Fruit fly (Drosophila melanogaster) whole organism, embryonic: Measurements from ENCODE around the gene stac.

Experiments used
- CG12744 ChIP-seq: fragments of 200-800 bp; sonication (Bioruptor generic); optimal IDR thresholded peaks from 2 replicates; lab custom pipeline; 2016; ENCODE audit warnings: missing biosample characterization, missing genetic modification characterization
- CG12942 ChIP-seq: fragments of 200-800 bp; sonication (Bioruptor generic); optimal IDR thresholded peaks from 3 replicates; lab custom pipeline; 2016; ENCODE audit warnings: missing biosample characterization, missing genetic modification characterization
- CG13624 ChIP-seq: fragments of 200-800 bp; sonication (Bioruptor generic); optimal IDR thresholded peaks from 2 replicates; lab custom pipeline; 2016; ENCODE audit warnings: missing biosample characterization, missing genetic modification characterization
- CG13894 ChIP-seq: fragments of 200-800 bp; sonication (Bioruptor generic); optimal IDR thresholded peaks from 3 replicates; lab custom pipeline; 2018; ENCODE audit warnings: missing biosample characterization, mild to moderate bottlenecking, missing genetic modification characterization, moderate library complexity
- CG14014 ChIP-seq: fragments of 200-800 bp; sonication (Bioruptor generic); IDR thresholded peaks from 2 replicates; pipeline ENCODE4 v1.3.6; 2022; ENCODE audit warnings: missing biosample characterization, missing genetic modification characterization
- CG15269 ChIP-seq: fragments of 200-800 bp; sonication (Bioruptor generic); optimal IDR thresholded peaks from 2 replicates; lab custom pipeline; 2018; ENCODE audit warnings: missing biosample characterization, mild to moderate bottlenecking, missing genetic modification characterization, moderate library complexity
- CG15601 ChIP-seq: fragments of 200-800 bp; sonication (Bioruptor generic); optimal IDR thresholded peaks from 3 replicates; lab custom pipeline; 2019; ENCODE audit warnings: missing biosample characterization, mild to moderate bottlenecking, missing genetic modification characterization, moderate library complexity
- CG16863 ChIP-seq: fragments of 200-800 bp; sonication (Bioruptor generic); optimal IDR thresholded peaks from 3 replicates; lab custom pipeline; 2016; ENCODE audit warnings: missing biosample characterization, missing genetic modification characterization
- CG17829 ChIP-seq: fragments of 200-800 bp; optimal IDR thresholded peaks from 2 replicates; lab custom pipeline; 2019; ENCODE audit warnings: missing biosample characterization, mild to moderate bottlenecking, missing genetic modification characterization, moderate library complexity
- CG2116 ChIP-seq: fragments of 200-800 bp; sonication (Bioruptor generic); optimal IDR thresholded peaks from 3 replicates; lab custom pipeline; 2018; ENCODE audit warnings: missing biosample characterization, mild to moderate bottlenecking, missing genetic modification characterization
- CG31365 ChIP-seq: fragments of 200-800 bp; sonication (Bioruptor generic); optimal IDR thresholded peaks from 2 replicates; lab custom pipeline; 2018; ENCODE audit warnings: missing biosample characterization, mild to moderate bottlenecking, missing genetic modification characterization
- CG3163 ChIP-seq: fragments of 200-800 bp; sonication (Bioruptor generic); optimal IDR thresholded peaks from 3 replicates; lab custom pipeline; 2016; ENCODE audit warnings: missing biosample characterization, missing genetic modification characterization
- CG32772 ChIP-seq: fragments of 200-800 bp; sonication (Bioruptor generic); IDR thresholded peaks from 2 replicates; pipeline ENCODE4 v1.3.6; 2022; ENCODE audit warnings: missing biosample characterization, missing genetic modification characterization
- CG33213 ChIP-seq: fragments of 200-800 bp; sonication (Bioruptor generic); optimal IDR thresholded peaks from 3 replicates; lab custom pipeline; 2016; ENCODE audit warnings: missing biosample characterization, missing genetic modification characterization
- CG33557 ChIP-seq: fragments of 200-800 bp; sonication (Bioruptor generic); optimal IDR thresholded peaks from 2 replicates; lab custom pipeline; 2019; ENCODE audit warnings: missing biosample characterization, mild to moderate bottlenecking, missing genetic modification characterization, moderate library complexity
- CG34376 ChIP-seq: fragments of 200-800 bp; sonication (Bioruptor generic); optimal IDR thresholded peaks from 2 replicates; lab custom pipeline; 2018; ENCODE audit warnings: missing biosample characterization, mild to moderate bottlenecking, missing genetic modification characterization
- CG4282 ChIP-seq: fragments of 200-800 bp; sonication (Bioruptor generic); optimal IDR thresholded peaks from 2 replicates; lab custom pipeline; 2016; ENCODE audit warnings: missing biosample characterization, missing genetic modification characterization
- CG5180 ChIP-seq: fragments of 200-800 bp; sonication (Bioruptor generic); optimal IDR thresholded peaks from 3 replicates; lab custom pipeline; 2017; ENCODE audit warnings: missing biosample characterization, missing genetic modification characterization, mild to moderate bottlenecking, moderate library complexity, missing genetic modification reagents
- CG5953 ChIP-seq: fragments of 200-800 bp; sonication (Bioruptor generic); IDR thresholded peaks from 2 replicates; pipeline ENCODE4 v1.3.6; 2022; ENCODE audit warnings: missing biosample characterization, missing genetic modification characterization
- CG6765 ChIP-seq: fragments of 200-800 bp; sonication (Bioruptor generic); optimal IDR thresholded peaks from 3 replicates; lab custom pipeline; 2017; ENCODE audit warnings: missing biosample characterization, mild to moderate bottlenecking, missing genetic modification characterization
- CG9609 ChIP-seq: fragments of 200-800 bp; sonication (Bioruptor generic); optimal IDR thresholded peaks from 3 replicates; lab custom pipeline; 2016; ENCODE audit warnings: missing biosample characterization, missing genetic modification characterization
- CoRest ChIP-seq: fragments of 200-800 bp; sonication (Bioruptor generic); optimal IDR thresholded peaks from 3 replicates; lab custom pipeline; 2018; ENCODE audit warnings: missing biosample characterization, mild to moderate bottlenecking, missing genetic modification characterization, moderate library complexity
- Deaf1 ChIP-seq: fragments of 200-800 bp; optimal IDR thresholded peaks from 3 replicates; lab custom pipeline; 2019; ENCODE audit warnings: missing biosample characterization, mild to moderate bottlenecking, missing genetic modification characterization, moderate library complexity
- Fer2 ChIP-seq: fragments of 200-800 bp; sonication (Bioruptor generic); optimal IDR thresholded peaks from 2 replicates; lab custom pipeline; 2018; ENCODE audit warnings: missing biosample characterization, mild to moderate bottlenecking, missing genetic modification characterization, moderate library complexity
- Fer3 ChIP-seq: fragments of 200-800 bp; sonication (Bioruptor generic); optimal IDR thresholded peaks from 2 replicates; lab custom pipeline; 2018; ENCODE audit warnings: missing biosample characterization, mild to moderate bottlenecking, missing genetic modification characterization, moderate library complexity
- GATAe ChIP-seq: fragments of 200-800 bp; sonication (Bioruptor generic); conservative IDR thresholded peaks from 2 replicates; pipeline ENCODE4 v1.3.6; 2022; ENCODE audit warnings: missing biosample characterization, missing genetic modification characterization
- HmgZ ChIP-seq: fragments of 200-800 bp; sonication (Bioruptor generic); optimal IDR thresholded peaks from 2 replicates; lab custom pipeline; 2018; ENCODE audit warnings: missing biosample characterization, mild to moderate bottlenecking, missing genetic modification characterization
- Hmr ChIP-seq: fragments of 200-800 bp; sonication (Bioruptor generic); optimal IDR thresholded peaks from 3 replicates; lab custom pipeline; 2017; ENCODE audit warnings: mild to moderate bottlenecking, missing biosample characterization, missing genetic modification reagents, missing genetic modification characterization
- Neu2 ChIP-seq: fragments of 200-800 bp; sonication (Bioruptor generic); optimal IDR thresholded peaks from 3 replicates; lab custom pipeline; 2016; ENCODE audit warnings: missing biosample characterization, missing genetic modification characterization, borderline replicate concordance
- Oli ChIP-seq: fragments of 200-800 bp; sonication (Bioruptor generic); optimal IDR thresholded peaks from 2 replicates; lab custom pipeline; 2018; ENCODE audit warnings: missing biosample characterization, mild to moderate bottlenecking, missing genetic modification characterization, moderate library complexity
- Poxn ChIP-seq: fragments of 200-800 bp; sonication (Bioruptor generic); IDR thresholded peaks from 2 replicates; pipeline ENCODE4 v1.3.6; 2022; ENCODE audit warnings: missing biosample characterization, missing genetic modification characterization
- Sin3A ChIP-seq: fragments of >200 bp; optimal IDR thresholded peaks from 2 replicates; lab custom pipeline; 2018
- Sry-β ChIP-seq: fragments of 200-800 bp; sonication (Bioruptor generic); optimal IDR thresholded peaks from 2 replicates; lab custom pipeline; 2018; ENCODE audit warnings: missing biosample characterization, mild to moderate bottlenecking, missing genetic modification characterization, moderate library complexity
- Usf ChIP-seq: fragments of 200-800 bp; sonication (Bioruptor generic); optimal IDR thresholded peaks from 2 replicates; lab custom pipeline; 2017; ENCODE audit warnings: missing genotype, missing biosample characterization, missing genetic modification characterization
- ac ChIP-seq: fragments of 200-800 bp; sonication (Bioruptor generic); optimal IDR thresholded peaks from 3 replicates; lab custom pipeline; 2017; ENCODE audit warnings: missing biosample characterization, mild to moderate bottlenecking, missing genetic modification characterization
- bab2 ChIP-seq: fragments of 200-800 bp; sonication (Bioruptor generic); optimal IDR thresholded peaks from 2 replicates; lab custom pipeline; 2016; ENCODE audit warnings: missing biosample characterization, missing genetic modification characterization
- cas ChIP-seq: fragments of 200-800 bp; sonication (Bioruptor generic); IDR thresholded peaks from 2 replicates; pipeline ENCODE4 v1.3.6; 2022; ENCODE audit warnings: missing biosample characterization, missing genetic modification characterization
- caup ChIP-seq: fragments of 200-800 bp; sonication (Bioruptor generic); optimal IDR thresholded peaks from 3 replicates; lab custom pipeline; 2017; ENCODE audit warnings: missing biosample characterization, mild to moderate bottlenecking, missing genetic modification characterization, moderate library complexity; ENCODE audit not compliant: severe bottlenecking
- chm ChIP-seq: fragments of 200-800 bp; sonication (Bioruptor generic); IDR thresholded peaks from 2 replicates; pipeline ENCODE4 v1.3.6; 2022; ENCODE audit warnings: missing biosample characterization, missing genetic modification characterization
- croc ChIP-seq: fragments of 200-800 bp; sonication (Bioruptor generic); conservative IDR thresholded peaks from 3 replicates; pipeline ENCODE4 v1.3.6; 2022; ENCODE audit warnings: missing biosample characterization, missing genetic modification characterization
- crol ChIP-seq: fragments of 200-800 bp; sonication (Bioruptor generic); IDR thresholded peaks from 2 replicates; pipeline ENCODE4 v1.3.6; 2022; ENCODE audit warnings: missing biosample characterization, missing genetic modification characterization
- dmrt99B ChIP-seq: fragments of 200-800 bp; sonication (Bioruptor generic); optimal IDR thresholded peaks from 2 replicates; lab custom pipeline; 2018; ENCODE audit warnings: missing biosample characterization, mild to moderate bottlenecking, missing genetic modification characterization, moderate library complexity
- en ChIP-seq: fragments of 200-800 bp; sonication (Bioruptor generic); optimal IDR thresholded peaks from 2 replicates; lab custom pipeline; 2016; ENCODE audit warnings: missing biosample characterization, missing genetic modification characterization
- exex ChIP-seq: fragments of 200-800 bp; sonication (Bioruptor generic); optimal IDR thresholded peaks from 4 replicates; lab custom pipeline; 2018; ENCODE audit warnings: missing biosample characterization, mild to moderate bottlenecking, missing genetic modification characterization, moderate library complexity
- fd102C ChIP-seq: fragments of 200-800 bp; sonication (Bioruptor generic); optimal IDR thresholded peaks from 2 replicates; lab custom pipeline; 2018; ENCODE audit warnings: missing biosample characterization, mild to moderate bottlenecking, missing genetic modification characterization, moderate library complexity
- gem ChIP-seq: fragments of 200-800 bp; sonication (Bioruptor generic); optimal IDR thresholded peaks from 2 replicates; lab custom pipeline; 2019; ENCODE audit warnings: missing biosample characterization, mild to moderate bottlenecking, missing genetic modification characterization, moderate library complexity
- insv ChIP-seq, 2 experiments: fragments of 200-800 bp; sonication (Bioruptor generic); optimal IDR thresholded peaks; 3 replicates each; lab custom pipeline; 2016 to 2018; ENCODE audit warnings: missing biosample characterization in 2 of 2, missing genetic modification characterization in 2 of 2
- mld ChIP-seq: fragments of 200-800 bp; sonication (Bioruptor generic); IDR thresholded peaks from 3 replicates; pipeline ENCODE4 v1.3.6; 2022; ENCODE audit warnings: missing biosample characterization, missing genetic modification characterization; ENCODE audit not compliant: partially characterized antibody
- sima ChIP-seq: fragments of 200-800 bp; sonication (Bioruptor generic); optimal IDR thresholded peaks from 2 replicates; lab custom pipeline; 2016; ENCODE audit warnings: missing biosample characterization, missing genetic modification characterization

stac gene

dm6 chr3R:25024895-25025557, 31.1 kb upstream of the stac start, which contains the start of the genes EMC6 and Hr96 (continued):
- TF ChIP-seq GATAe = no peak; the same call in 1 of the 2 replicates
- peak; percentile 79 for TF ChIP-seq croc
- peak; percentile 77 for TF ChIP-seq Poxn (GFP tag; lab: Robert Waterston, UW)
- TF ChIP-seq CG15601 = peak; percentile 84
- TF ChIP-seq en (GFP tag; lab: Kevin White, UChicago) = peak; percentile 80
- peak; percentile 86 for TF ChIP-seq CG2116 (GFP tag; lab: Kevin White, UChicago)
- TF ChIP-seq CG4282 (GFP tag; lab: Kevin White, UChicago) = peak; percentile 87
- TF ChIP-seq CoRest (tag; lab: Kevin White, UChicago) = peak; percentile 94
- no peak for TF ChIP-seq dmrt99B (tag; lab: Kevin White, UChicago)
- peak; percentile 90 for TF ChIP-seq Fer2
- peak; percentile 87 for TF ChIP-seq cas
- TF ChIP-seq ac (GFP tag; lab: Kevin White, UChicago) = peak; percentile 77
- peak; percentile 94 for TF ChIP-seq CG12744 (GFP tag; lab: Kevin White, UChicago)
- TF ChIP-seq CG13624 = peak; percentile 96
- peak in 1 of 2 experiments; percentile 72 for TF ChIP-seq insv (GFP tag; optimal IDR thresholded peaks at IDR 0.05; lab: Kevin White, UChicago)
- peak; percentile 94 for TF ChIP-seq CG14014 (GFP tag; lab: Robert Waterston, UW)
- TF ChIP-seq CG3163 = peak; percentile 68
- TF ChIP-seq Hmr (GFP tag; lab: Kevin White, UChicago) = peak; percentile 94
- peak; percentile 49 for TF ChIP-seq Sry-β (GFP tag; lab: Kevin White, UChicago)
- TF ChIP-seq CG5953 (GFP tag; lab: Robert Waterston, UW) = peak; percentile 93
- TF ChIP-seq mld (GFP tag; lab: Robert Waterston, UW) = peak; percentile 59; the same call in 2 of the 3 replicates
- peak; percentile 89 for TF ChIP-seq CG16863 (GFP tag; lab: Kevin White, UChicago)
- peak; percentile 95 for TF ChIP-seq crol (GFP tag; lab: Robert Waterston, UW)
- TF ChIP-seq CG34376 (GFP tag; lab: Kevin White, UChicago) = peak; percentile 91
- peak; percentile 90 for TF ChIP-seq CG33213 (GFP tag; lab: Kevin White, UChicago)
- TF ChIP-seq chm (GFP tag; lab: Robert Waterston, UW) = peak; percentile 95
- peak; percentile 92 for TF ChIP-seq CG13894 (tag; lab: Kevin White, UChicago)
- TF ChIP-seq fd102C (GFP tag; lab: Kevin White, UChicago) = peak; percentile 63
- peak; percentile 87 for TF ChIP-seq Oli
- peak; percentile 32 for TF ChIP-seq Neu2 (GFP tag; lab: Kevin White, UChicago)
- TF ChIP-seq gem = peak; percentile 96
- peak; percentile 91 for TF ChIP-seq CG9609 (GFP tag; lab: Kevin White, UChicago)
- TF ChIP-seq Sin3A (lab: Kevin White, UChicago) = peak; percentile 70
- peak; percentile 98 for TF ChIP-seq HmgZ (tag; lab: Kevin White, UChicago)
- TF ChIP-seq Usf = peak; percentile 84
- peak; percentile 85 for TF ChIP-seq exex (tag; lab: Kevin White, UChicago)
- TF ChIP-seq CG15269 (tag; lab: Kevin White, UChicago) = peak; percentile 94
- TF ChIP-seq CG6765 (GFP tag; lab: Kevin White, UChicago) = peak; percentile 73
- peak; percentile 94 for TF ChIP-seq bab2 (GFP tag; lab: Kevin White, UChicago)
- peak; percentile 95 for TF ChIP-seq CG17829 (tag; lab: Kevin White, UChicago)
- peak; percentile 93 for TF ChIP-seq CG12942 (GFP tag; lab: Kevin White, UChicago)
- peak; percentile 79 for TF ChIP-seq Deaf1 (tag; lab: Kevin White, UChicago)
- TF ChIP-seq CG32772 (GFP tag; lab: Robert Waterston, UW) = peak; percentile 92
- no peak for TF ChIP-seq CG5180 (GFP tag; lab: Kevin White, UChicago)
- TF ChIP-seq CG33557 (GFP tag; lab: Kevin White, UChicago) = peak; percentile 79
- TF ChIP-seq Fer3 (tag; lab: Kevin White, UChicago) = peak; percentile 94
- peak; percentile 94 for TF ChIP-seq caup (GFP tag; lab: Kevin White, UChicago)
- TF ChIP-seq sima = peak; percentile 36
- TF ChIP-seq CG31365 = peak; percentile 66
